Fruit fly (Drosophila melanogaster) whole organism, wandering third instar larva: ENCODE measurements around the gene janB.

ENCODE experiments used
- Abd-B ChIP-seq: fragments of >200 bp; optimal IDR thresholded peaks from 2 replicates; lab custom pipeline; 2017; ENCODE audit warnings: missing biosample characterization, missing genetic modification characterization
- CG32264 ChIP-seq: fragments of 200-800 bp; sonication (Bioruptor generic); optimal IDR thresholded peaks from 2 replicates; lab custom pipeline; 2016; ENCODE audit warnings: missing biosample characterization, missing genetic modification characterization
- CG9705 ChIP-seq: fragments of 200-800 bp; sonication (Bioruptor generic); optimal IDR thresholded peaks from 2 replicates; lab custom pipeline; 2018; ENCODE audit warnings: missing biosample characterization, mild to moderate bottlenecking, missing genetic modification characterization
- Dfd ChIP-seq: fragments of >200 bp; optimal IDR thresholded peaks from 2 replicates; lab custom pipeline; 2017; ENCODE audit warnings: missing biosample characterization, missing genetic modification characterization
- Dif ChIP-seq: fragments of 200-275, 200-300 bp; sonication (Bioruptor generic); optimal IDR thresholded peaks from 2 replicates; lab custom pipeline; 2018; ENCODE audit warnings: missing biosample characterization, missing genetic modification characterization; ENCODE audit not compliant: partially characterized antibody
- GATAd ChIP-seq: sonication (Bioruptor generic); optimal IDR thresholded peaks from 2 replicates; lab custom pipeline; 2016; ENCODE audit warnings: missing biosample characterization, missing genetic modification characterization
- HLH106 ChIP-seq: fragments of 200-800 bp; optimal IDR thresholded peaks from 3 replicates; lab custom pipeline; 2019; ENCODE audit warnings: missing biosample characterization, mild to moderate bottlenecking, missing genetic modification characterization, moderate library complexity
- Hnf4 ChIP-seq: fragments of 200-800 bp; sonication (Bioruptor generic); optimal IDR thresholded peaks from 2 replicates; lab custom pipeline; 2016; ENCODE audit warnings: missing biosample characterization, mild to moderate bottlenecking, missing genetic modification characterization
- Hr78 ChIP-seq: fragments of >200 bp; optimal IDR thresholded peaks from 2 replicates; lab custom pipeline; 2017; ENCODE audit warnings: missing biosample characterization, missing genetic modification characterization
- Hr83 ChIP-seq: fragments of 200-300 bp; sonication (Bioruptor generic); optimal IDR thresholded peaks from 2 replicates; lab custom pipeline; 2016; ENCODE audit warnings: missing biosample characterization, mild to moderate bottlenecking, missing genetic modification characterization, moderate library complexity; ENCODE audit not compliant: poor library complexity, severe bottlenecking
- Jra ChIP-seq: sonication (Bioruptor generic); optimal IDR thresholded peaks from 2 replicates; lab custom pipeline; 2016; ENCODE audit warnings: missing biosample characterization, missing genetic modification characterization
- Mio ChIP-seq: sonication (Bioruptor generic); optimal IDR thresholded peaks from 2 replicates; lab custom pipeline; 2016; ENCODE audit warnings: missing biosample characterization, missing genetic modification characterization
- Myc ChIP-seq: fragments of >200 bp; optimal IDR thresholded peaks from 2 replicates; lab custom pipeline; 2017
- N ChIP-seq: fragments of >200 bp; optimal IDR thresholded peaks from 2 replicates; lab custom pipeline; 2018; ENCODE audit warnings: missing biosample characterization, missing external identifiers, missing genetic modification characterization
- OdsH ChIP-seq: fragments of 200-800 bp; sonication (Bioruptor generic); optimal IDR thresholded peaks from 2 replicates; lab custom pipeline; 2016; ENCODE audit warnings: missing biosample characterization, mild to moderate bottlenecking, missing genetic modification characterization
- Rel ChIP-seq, 2 experiments: fragments of 200-800 bp; sonication (Bioruptor generic) in 1 of 2; optimal IDR thresholded peaks; 2 replicates in 1 of 2; 3 replicates in 1 of 2; lab custom pipeline; 2016 to 2019; ENCODE audit warnings: mild to moderate bottlenecking in 2 of 2, missing biosample characterization in 2 of 2, missing genetic modification characterization in 2 of 2, moderate library complexity in 1 of 2
- Sp1 ChIP-seq: fragments of 200-800 bp; sonication (Bioruptor generic); optimal IDR thresholded peaks from 3 replicates; lab custom pipeline; 2019; ENCODE audit warnings: missing biosample characterization, mild to moderate bottlenecking, missing genetic modification characterization, moderate library complexity
- Vsx2 ChIP-seq: fragments of 200-300, 225-300 bp; sonication (Bioruptor generic); optimal IDR thresholded peaks from 2 replicates; lab custom pipeline; 2018; ENCODE audit warnings: missing biosample characterization, missing genetic modification characterization; ENCODE audit not compliant: partially characterized antibody
- br ChIP-seq: fragments of 200-800 bp; sonication (Bioruptor generic); optimal IDR thresholded peaks from 2 replicates; lab custom pipeline; 2016; ENCODE audit warnings: missing biosample characterization, missing genetic modification characterization
- brk ChIP-seq: fragments of 200-800 bp; sonication (Bioruptor generic); optimal IDR thresholded peaks from 2 replicates; lab custom pipeline; 2016; ENCODE audit warnings: missing biosample characterization, mild to moderate bottlenecking, missing genetic modification characterization
- dl ChIP-seq, 2 experiments: fragments of 175-275, 200-275 bp in 1 of 2; fragments of 200-275 bp in 1 of 2; sonication (Bioruptor generic); optimal IDR thresholded peaks; lab custom pipeline; 2018; ENCODE audit warnings: mild to moderate bottlenecking in 2 of 2, missing biosample characterization in 2 of 2, missing genetic modification characterization in 2 of 2, moderate library complexity in 2 of 2; ENCODE audit not compliant: partially characterized antibody in 2 of 2, insufficient read depth in 1 of 2
- dmrt93B ChIP-seq: fragments of 200-800 bp; sonication (Bioruptor generic); optimal IDR thresholded peaks from 2 replicates; lab custom pipeline; 2018; ENCODE audit warnings: missing biosample characterization, mild to moderate bottlenecking, missing genetic modification characterization
- dsf ChIP-seq: sonication (Bioruptor generic); optimal IDR thresholded peaks from 2 replicates; lab custom pipeline; 2016; ENCODE audit warnings: missing biosample characterization, missing genetic modification characterization, borderline replicate concordance
- ey ChIP-seq: fragments of 200-800 bp; sonication (Bioruptor generic); optimal IDR thresholded peaks from 2 replicates; lab custom pipeline; 2016; ENCODE audit warnings: missing biosample characterization, missing genetic modification characterization
- foxo ChIP-seq, 2 experiments: fragments of 200-800 bp; sonication (Bioruptor generic); optimal IDR thresholded peaks; 2 replicates in 1 of 2; 3 replicates in 1 of 2; lab custom pipeline; 2016 to 2017; ENCODE audit warnings: missing biosample characterization in 2 of 2, missing genetic modification characterization in 2 of 2
- fru ChIP-seq: fragments of 200-800 bp; sonication (Bioruptor generic); optimal IDR thresholded peaks from 3 replicates; lab custom pipeline; 2016; ENCODE audit warnings: missing biosample characterization, mild to moderate bottlenecking, missing genetic modification characterization
- h ChIP-seq: fragments of 200-800 bp; sonication (Bioruptor generic); optimal IDR thresholded peaks from 3 replicates; lab custom pipeline; 2016; ENCODE audit warnings: missing biosample characterization, mild to moderate bottlenecking, missing genetic modification characterization
- jim ChIP-seq: fragments of 175-275, 200-325 bp; sonication (Bioruptor generic); optimal IDR thresholded peaks from 2 replicates; lab custom pipeline; 2016; ENCODE audit warnings: missing biosample characterization, mild to moderate bottlenecking, missing genetic modification characterization
- lola ChIP-seq: fragments of >200 bp; optimal IDR thresholded peaks from 2 replicates; lab custom pipeline; 2017; ENCODE audit warnings: missing biosample characterization, missing genetic modification characterization
- pan ChIP-seq: fragments of >200 bp; optimal IDR thresholded peaks from 2 replicates; lab custom pipeline; 2017
- psq ChIP-seq: fragments of 200-800 bp; sonication (Bioruptor generic); optimal IDR thresholded peaks from 3 replicates; lab custom pipeline; 2017; ENCODE audit warnings: missing biosample characterization, mild to moderate bottlenecking, missing genetic modification characterization, moderate library complexity
- rgr ChIP-seq: fragments of 200-800 bp; sonication (Bioruptor generic); optimal IDR thresholded peaks from 3 replicates; lab custom pipeline; 2016; ENCODE audit warnings: missing biosample characterization, mild to moderate bottlenecking, missing genetic modification characterization
- sage ChIP-seq: fragments of 200-800 bp; sonication (Bioruptor generic); optimal IDR thresholded peaks from 2 replicates; lab custom pipeline; 2016; ENCODE audit warnings: missing biosample characterization, mild to moderate bottlenecking, missing genetic modification characterization
- sv ChIP-seq: fragments of 200-800 bp; sonication (Bioruptor generic); optimal IDR thresholded peaks from 3 replicates; lab custom pipeline; 2016; ENCODE audit warnings: missing biosample characterization, missing genetic modification characterization
- tai ChIP-seq: sonication (Bioruptor generic); optimal IDR thresholded peaks from 2 replicates; lab custom pipeline; 2016; ENCODE audit warnings: missing biosample characterization, missing genetic modification characterization
- usp ChIP-seq: fragments of >200 bp; optimal IDR thresholded peaks from 2 replicates; lab custom pipeline; 2017; ENCODE audit warnings: missing biosample characterization, missing genetic modification characterization
- woc ChIP-seq: sonication (Bioruptor generic); optimal IDR thresholded peaks from 2 replicates; lab custom pipeline; 2016; ENCODE audit warnings: missing biosample characterization, mild to moderate bottlenecking, missing genetic modification characterization

janB gene

DNA sequence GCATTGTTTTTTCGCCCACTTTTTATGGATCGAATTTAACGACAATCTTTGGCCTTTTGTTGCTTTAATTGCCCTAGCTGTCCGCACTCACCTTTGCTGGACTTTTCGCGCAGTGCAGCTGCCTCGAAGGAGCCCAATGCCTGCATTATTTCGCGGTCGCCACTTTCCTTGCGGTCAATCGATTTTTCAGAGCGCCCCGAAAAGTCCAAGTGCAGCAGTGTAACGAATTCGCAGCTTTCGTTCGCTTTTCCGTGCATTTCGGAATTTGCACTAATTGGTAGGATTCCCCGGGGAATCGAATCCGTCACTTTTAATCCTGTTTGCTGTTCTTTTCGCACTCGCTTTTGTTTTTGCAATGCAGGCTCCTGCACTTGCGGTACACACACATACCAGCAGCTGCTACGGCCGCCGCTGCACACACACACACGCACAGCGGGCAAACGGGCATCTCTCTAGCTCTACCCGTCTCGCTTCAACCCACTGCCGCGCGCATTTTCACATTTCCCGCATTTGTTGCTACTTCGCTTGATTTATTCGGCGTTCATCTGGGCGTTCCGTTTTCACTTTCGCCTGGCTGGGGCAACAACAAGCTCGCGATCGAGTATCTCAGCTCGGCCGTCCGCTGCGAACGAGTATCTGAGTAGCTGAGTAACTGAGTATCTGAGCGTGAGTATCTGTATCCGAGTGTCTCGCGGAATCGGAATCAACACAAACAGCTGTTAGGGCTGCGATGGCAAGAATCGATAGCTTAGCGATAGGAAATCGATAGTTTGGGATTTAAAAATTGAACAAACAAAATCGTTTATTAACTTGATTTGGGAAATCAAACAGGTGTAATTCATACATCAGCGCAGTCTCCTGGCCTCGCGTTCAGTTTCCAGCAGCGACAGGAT, 16.7 kb downstream of the janB start, which contains the start of gene Mgat2:
Gene Mgat2, minus strand, starts transcription at position 663 of the 893 bp plus-strand sequence.
- TF ChIP-seq Sp1 (GFP tag; lab: Kevin White, UChicago) (peak; percentile 57), CG9705 (GFP tag; lab: Kevin White, UChicago) (no peak), ey (GFP tag; lab: Kevin White, UChicago) (no peak), GATAd (GFP tag; lab: Kevin White, UChicago) (no peak), sv (GFP tag; lab: Kevin White, UChicago) (no peak), pan (lab: Kevin White, UChicago) (no peak), HLH106 (tag; lab: Kevin White, UChicago) (no peak), dl (GFP tag; optimal IDR thresholded peaks at IDR 0.05; lab: Kevin White, UChicago; ENCODE audit: insufficient read depth in 1 of 2, partially characterized antibody in 2 of 2) (peak in 1 of 2 experiments; percentile 41), woc (GFP tag; lab: Kevin White, UChicago) (no peak), Abd-B (no peak), Dif (peak; percentile 81), br (peak; percentile 19), Vsx2 (GFP tag; lab: Kevin White, UChicago) (peak; percentile 26), Jra (GFP tag; lab: Kevin White, UChicago) (peak; percentile 59), usp (no peak), Rel (GFP tag; optimal IDR thresholded peaks at IDR 0.05; lab: Kevin White, UChicago) (no peak), Rel (tag; optimal IDR thresholded peaks at IDR 0.05; lab: Kevin White, UChicago) (peak; percentile 70), Hnf4 (GFP tag; lab: Kevin White, UChicago) (no peak), Dfd (no peak), psq (GFP tag; lab: Kevin White, UChicago) (peak; percentile 11)

DNA sequence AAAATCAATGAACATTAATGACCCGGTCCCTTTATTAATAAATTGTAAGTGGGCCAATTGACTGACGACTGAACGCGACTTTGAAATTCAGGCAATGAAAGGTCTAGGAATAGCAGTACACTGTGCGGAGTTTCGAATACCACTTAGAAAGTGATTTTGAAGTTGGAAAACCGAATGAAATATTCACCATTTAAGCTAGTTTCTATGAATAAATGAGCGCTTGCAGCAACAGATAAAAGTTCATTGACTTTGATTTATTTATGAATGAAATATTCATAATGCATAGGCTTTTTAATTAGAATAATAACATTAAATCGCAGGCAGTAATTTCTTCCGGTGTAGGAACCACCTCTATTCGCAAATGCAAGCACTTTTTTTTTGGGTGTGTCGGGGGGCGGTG, 17.5 kb downstream of the janB start:
- TF ChIP-seq Jra (GFP tag; lab: Kevin White, UChicago), result no peak
- no peak for TF ChIP-seq tai (GFP tag; lab: Kevin White, UChicago)
- peak; percentile 22 for TF ChIP-seq fru
- TF ChIP-seq GATAd (GFP tag; lab: Kevin White, UChicago), result no peak
- TF ChIP-seq psq (GFP tag; lab: Kevin White, UChicago), result peak; percentile 14
- TF ChIP-seq h (GFP tag; lab: Kevin White, UChicago), result peak; percentile 38
- no peak for TF ChIP-seq sv (GFP tag; lab: Kevin White, UChicago)
- no peak for TF ChIP-seq br
- no peak for TF ChIP-seq dsf (GFP tag; lab: Kevin White, UChicago)
- no peak for TF ChIP-seq OdsH (GFP tag; lab: Kevin White, UChicago)
- TF ChIP-seq dmrt93B (GFP tag; lab: Kevin White, UChicago), result no peak
- TF ChIP-seq rgr (GFP tag; lab: Kevin White, UChicago), result peak; percentile 33
- no peak for TF ChIP-seq Mio
- no peak for TF ChIP-seq CG9705 (GFP tag; lab: Kevin White, UChicago)
- TF ChIP-seq Vsx2 (GFP tag; lab: Kevin White, UChicago), result no peak
- peak in 1 of 2 experiments; percentile 12 for TF ChIP-seq foxo (GFP tag; optimal IDR thresholded peaks at IDR 0.05; lab: Kevin White, UChicago)
- no peak for TF ChIP-seq woc (GFP tag; lab: Kevin White, UChicago)
- TF ChIP-seq brk (GFP tag; lab: Kevin White, UChicago), result no peak
- no peak for TF ChIP-seq jim (GFP tag; lab: Kevin White, UChicago)
- TF ChIP-seq Hr78 (GFP tag; lab: Kevin White, UChicago), result no peak
- TF ChIP-seq Rel (GFP tag; optimal IDR thresholded peaks at IDR 0.05; lab: Kevin White, UChicago), result no peak
- TF ChIP-seq Rel (tag; optimal IDR thresholded peaks at IDR 0.05; lab: Kevin White, UChicago), result no peak
- peak; percentile 20 for TF ChIP-seq ey (GFP tag; lab: Kevin White, UChicago)
- no peak for TF ChIP-seq pan (lab: Kevin White, UChicago)
- TF ChIP-seq sage, result no peak
- no peak for TF ChIP-seq Dfd
- no peak for TF ChIP-seq Myc (lab: Kevin White, UChicago)
- peak; percentile 7 for TF ChIP-seq Sp1 (GFP tag; lab: Kevin White, UChicago)

DNA sequence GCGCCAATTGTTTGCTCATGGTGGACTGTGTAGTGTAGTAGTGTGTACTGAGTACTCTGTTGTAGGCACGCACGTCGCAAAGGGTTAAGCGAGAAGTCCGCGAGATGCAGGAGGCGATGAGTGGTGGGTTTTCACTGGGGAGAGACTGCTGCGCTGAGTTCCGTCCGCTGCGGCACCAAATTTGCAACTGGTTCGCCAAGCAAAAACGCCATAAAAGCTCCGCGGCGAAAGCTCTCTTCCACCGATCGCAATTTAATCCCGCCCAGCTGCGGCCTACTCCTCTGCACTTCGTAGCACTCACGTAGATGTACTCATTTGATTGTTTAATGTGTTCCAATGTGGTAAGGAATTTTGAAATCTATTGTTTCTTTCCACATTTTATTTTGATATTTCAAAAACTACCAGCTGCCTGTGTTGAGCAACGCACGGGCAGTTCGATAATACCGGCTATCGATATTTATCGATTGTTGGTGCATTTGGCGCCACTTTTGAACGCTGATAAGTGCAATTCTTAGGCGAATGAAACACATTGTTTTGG, 23.5 kb downstream of the janB start, which contains the start of gene CG7920:
Gene CG7920, minus strand, starts transcription at position 308 of the 538 bp plus-strand sequence.
- TF ChIP-seq fru, result peak; percentile 56
- TF ChIP-seq rgr (GFP tag; lab: Kevin White, UChicago), result peak; percentile 56
- no peak for TF ChIP-seq CG32264 (GFP tag; lab: Kevin White, UChicago)
- no peak for TF ChIP-seq Rel (GFP tag; optimal IDR thresholded peaks at IDR 0.05; lab: Kevin White, UChicago)
- TF ChIP-seq Rel (tag; optimal IDR thresholded peaks at IDR 0.05; lab: Kevin White, UChicago), result peak; percentile 70
- TF ChIP-seq woc (GFP tag; lab: Kevin White, UChicago), result no peak
- no peak for TF ChIP-seq dsf (GFP tag; lab: Kevin White, UChicago)
- no peak for TF ChIP-seq jim (GFP tag; lab: Kevin White, UChicago)
- TF ChIP-seq usp, result no peak
- TF ChIP-seq sv (GFP tag; lab: Kevin White, UChicago), result no peak
- peak; percentile 37 for TF ChIP-seq CG9705 (GFP tag; lab: Kevin White, UChicago)
- TF ChIP-seq Sp1 (GFP tag; lab: Kevin White, UChicago), result peak; percentile 63
- no peak for TF ChIP-seq Abd-B
- TF ChIP-seq Myc (lab: Kevin White, UChicago), result peak; percentile 1
- no peak for TF ChIP-seq pan (lab: Kevin White, UChicago)
- TF ChIP-seq HLH106 (tag; lab: Kevin White, UChicago), result no peak
- no peak for TF ChIP-seq N (GFP tag; lab: Kevin White, UChicago)
- no peak for TF ChIP-seq Hr78 (GFP tag; lab: Kevin White, UChicago)
- TF ChIP-seq Dif, result peak; percentile 54
- no peak for TF ChIP-seq Hr83
- peak; percentile 53 for TF ChIP-seq Jra (GFP tag; lab: Kevin White, UChicago)
- no peak for TF ChIP-seq brk (GFP tag; lab: Kevin White, UChicago)
- peak in 1 of 2 experiments; percentile 52 for TF ChIP-seq foxo (GFP tag; optimal IDR thresholded peaks at IDR 0.05; lab: Kevin White, UChicago)
- peak; percentile 58 for TF ChIP-seq Hnf4 (GFP tag; lab: Kevin White, UChicago)
- peak; percentile 4 for TF ChIP-seq br
- no peak for TF ChIP-seq sage
- peak; percentile 19 for TF ChIP-seq OdsH (GFP tag; lab: Kevin White, UChicago)
- no peak for TF ChIP-seq lola (GFP tag; lab: Kevin White, UChicago)
- TF ChIP-seq psq (GFP tag; lab: Kevin White, UChicago), result no peak
